Worm (Caenorhabditis elegans): ENCODE data around the gene srh-179.

- TF ChIP-seq C16A3.4 (tag; optimal IDR thresholded peaks at IDR 0.05) (no peak), tbx-2 (tag; optimal IDR thresholded peaks at IDR 0.05) (no peak), efl-1 (optimal IDR thresholded peaks at IDR 0.05) (no peak), efl-1 (GFP tag; optimal IDR thresholded peaks at IDR 0.05 in 1 of 2) (no peak)
Measured at ce11 chrV:18456574-18456973, 19.6 kb upstream of the srh-179 start, which contains the start of gene ZK228.10.

Measured in whole organism, L1 larva.